Worm (Caenorhabditis elegans): ENCODE measurements around the gene C45G7.13.

DNA sequence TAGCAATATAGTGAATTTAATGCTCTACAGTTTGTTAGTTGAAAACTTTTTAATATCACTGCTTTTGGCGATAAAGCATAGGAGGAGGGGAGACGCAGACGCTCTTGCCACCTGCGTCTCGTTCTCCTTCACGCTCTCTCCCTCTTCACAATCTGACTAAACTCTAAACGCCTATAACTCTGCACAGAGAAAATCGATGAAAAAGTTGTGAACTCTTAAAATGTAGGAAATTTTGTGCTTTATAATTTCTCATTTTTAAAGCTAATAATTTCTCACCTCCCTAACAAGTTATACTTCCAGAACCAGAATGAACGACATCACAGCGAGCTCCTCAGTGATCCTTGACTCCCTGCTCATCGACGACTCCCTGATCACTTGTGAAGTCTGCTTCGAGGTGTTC, 18.4 kb downstream of the C45G7.13 start, which contains the start of gene C45G7.4:
- no peak for TF ChIP-seq elt-1 (tag; optimal IDR thresholded peaks at IDR 0.05; ENCODE audit: borderline replicate concordance, insufficient read depth)
- no peak for TF ChIP-seq nhr-237 (tag; optimal IDR thresholded peaks at IDR 0.05)
- no peak for TF ChIP-seq nhr-12 (tag; optimal IDR thresholded peaks at IDR 0.05)
- TF ChIP-seq snpc-4 (tag; optimal IDR thresholded peaks at IDR 0.05), result no peak
- no peak for TF ChIP-seq cnd-1 (tag; optimal IDR thresholded peaks at IDR 0.05)

Data from whole organism, mixed stage, embryonic.